Worm (Caenorhabditis elegans) whole organism, L4/young adult: Measurements from ENCODE around the gene pap-3.

Experiments used
- dao-5 ChIP-seq: sonication (generic microtip); optimal IDR thresholded peaks from 2 replicates; lab custom pipeline; 2016; ENCODE audit warnings: missing genotype, missing genetic modification characterization, moderate library complexity, missing compliant biosample characterization
- him-1 ChIP-seq: sonication (generic microtip); optimal IDR thresholded peaks from 2 replicates; lab custom pipeline; 2016; ENCODE audit warnings: missing genotype, missing genetic modification reagents, missing genetic modification characterization, missing compliant biosample characterization

DNA sequence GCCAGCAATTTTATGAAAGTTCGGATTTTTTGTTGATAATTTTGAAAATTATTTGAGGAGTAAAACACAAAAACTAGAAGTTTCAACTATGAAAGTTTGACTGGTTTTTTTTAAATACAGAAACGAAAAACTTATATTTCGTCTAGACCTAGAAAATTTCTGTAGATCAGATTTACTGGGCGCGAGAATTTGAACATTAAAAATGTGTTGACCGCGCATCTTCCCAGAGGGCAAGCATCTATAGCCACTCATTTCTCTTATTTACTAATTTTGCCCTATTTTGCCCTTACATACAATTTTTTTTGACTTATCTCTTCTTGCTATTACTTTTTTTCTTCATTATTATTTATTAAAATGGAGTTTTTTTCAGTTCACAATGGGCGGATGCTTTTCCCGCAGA is 7.4 kb downstream of the pap-3 start, which contains the start of gene F43G6.10:
- TF ChIP-seq him-1: no peak
- TF ChIP-seq dao-5 (tag; lab: Kevin White, UChicago): no peak
